Worm (Caenorhabditis elegans): Measurements from ENCODE around the gene ZK792.1.

ce11 chrIV:11631750-11632149 lies 27.9 kb upstream of the ZK792.1 start, which contains the start of gene F58B3.4:
- TF ChIP-seq cog-1 (tag; optimal IDR thresholded peaks at IDR 0.05): no peak
- TF ChIP-seq T22C8.4 (GFP tag; IDR thresholded peaks at IDR 0.05): no peak
- TF ChIP-seq flt-1 (GFP tag; IDR thresholded peaks at IDR 0.05): no peak
- TF ChIP-seq ztf-23 (GFP tag; IDR thresholded peaks at IDR 0.05): no peak
- TF ChIP-seq tab-1 (GFP tag; IDR thresholded peaks at IDR 0.05): no peak
- no peak for TF ChIP-seq ref-1 (GFP tag; conservative IDR thresholded peaks at IDR 0.05)

Measured in whole organism, midembryonic.